Fruit fly (Drosophila melanogaster) whole organism, pupa: ENCODE results near the gene Prosalpha4.

Experiments
- CG10348 ChIP-seq: fragments of 200-800 bp; sonication (Bioruptor generic); IDR thresholded peaks from 2 replicates; pipeline ENCODE4 v1.3.6; 2022; ENCODE audit warnings: missing biosample characterization, missing genetic modification characterization
- CG12605 ChIP-seq: fragments of 200-800 bp; sonication (Bioruptor generic); IDR thresholded peaks from 2 replicates; pipeline ENCODE4 v1.3.6; 2022; ENCODE audit warnings: missing biosample characterization, missing genetic modification characterization
- CG13204 ChIP-seq: fragments of 200-800 bp; sonication (Bioruptor generic); optimal IDR thresholded peaks from 2 replicates; lab custom pipeline; 2018; ENCODE audit warnings: missing biosample characterization, mild to moderate bottlenecking, missing genetic modification characterization, moderate library complexity
- CG14655 ChIP-seq: fragments of 200-800 bp; sonication (Bioruptor generic); optimal IDR thresholded peaks from 3 replicates; lab custom pipeline; 2017; ENCODE audit warnings: mild to moderate bottlenecking, missing biosample characterization, missing genetic modification reagents, missing genetic modification characterization
- CG15710 ChIP-seq: fragments of 200-800 bp; sonication (Bioruptor generic); optimal IDR thresholded peaks from 2 replicates; lab custom pipeline; 2018; ENCODE audit warnings: missing biosample characterization, mild to moderate bottlenecking, missing genetic modification characterization, moderate library complexity
- CG17806 ChIP-seq: fragments of 200-800 bp; sonication (Bioruptor generic); optimal IDR thresholded peaks from 2 replicates; lab custom pipeline; 2018; ENCODE audit warnings: missing biosample characterization, mild to moderate bottlenecking, missing genetic modification characterization, moderate library complexity
- CG32121 ChIP-seq: fragments of 200-800 bp; sonication (Bioruptor generic); IDR thresholded peaks from 2 replicates; pipeline ENCODE4 v1.3.6; 2022; ENCODE audit warnings: missing biosample characterization, missing genetic modification characterization
- CG34367 ChIP-seq: fragments of 200-800 bp; sonication (Bioruptor generic); optimal IDR thresholded peaks from 2 replicates; lab custom pipeline; 2018; ENCODE audit warnings: missing biosample characterization, mild to moderate bottlenecking, missing genetic modification characterization
- CG4496 ChIP-seq: fragments of 200-800 bp; sonication (Bioruptor generic); IDR thresholded peaks from 3 replicates; pipeline ENCODE4 v1.3.6; 2022; ENCODE audit warnings: missing biosample characterization, missing genetic modification characterization
- CG8159 ChIP-seq: fragments of 200-800 bp; sonication (Bioruptor generic); optimal IDR thresholded peaks from 3 replicates; lab custom pipeline; 2018; ENCODE audit warnings: missing biosample characterization, mild to moderate bottlenecking, missing genetic modification characterization, moderate library complexity
- CG8301 ChIP-seq: fragments of 200-800 bp; sonication (Bioruptor generic); optimal IDR thresholded peaks from 2 replicates; lab custom pipeline; 2018; ENCODE audit warnings: missing biosample characterization, mild to moderate bottlenecking, missing genetic modification characterization
- CG9948 ChIP-seq: fragments of 200-800 bp; sonication (Bioruptor generic); optimal IDR thresholded peaks from 2 replicates; lab custom pipeline; 2018; ENCODE audit warnings: missing biosample characterization, mild to moderate bottlenecking, missing genetic modification characterization, moderate library complexity
- D1 ChIP-seq: fragments of 200-800 bp; sonication (Bioruptor generic); optimal IDR thresholded peaks from 2 replicates; lab custom pipeline; 2018; ENCODE audit warnings: missing biosample characterization, mild to moderate bottlenecking, missing genetic modification characterization, moderate library complexity
- EcR ChIP-seq: fragments of 200-800 bp; sonication (Bioruptor generic); optimal IDR thresholded peaks from 3 replicates; lab custom pipeline; 2019; ENCODE audit warnings: missing biosample characterization, missing genetic modification characterization, mild to moderate bottlenecking, moderate library complexity, missing genetic modification reagents
- Ets98B ChIP-seq: fragments of 200-800 bp; sonication (Bioruptor generic); IDR thresholded peaks from 2 replicates; pipeline ENCODE4 v1.3.6; 2022; ENCODE audit warnings: missing biosample characterization, missing genetic modification characterization
- Pif1A ChIP-seq: fragments of 200-800 bp; sonication (Bioruptor generic); optimal IDR thresholded peaks from 3 replicates; lab custom pipeline; 2016; ENCODE audit warnings: missing biosample characterization, missing genetic modification characterization
- Pif1B ChIP-seq: fragments of 200-800 bp; sonication (Bioruptor generic); optimal IDR thresholded peaks from 3 replicates; lab custom pipeline; 2016; ENCODE audit warnings: missing biosample characterization, missing genetic modification characterization
- Snoo ChIP-seq: fragments of 200-800 bp; sonication (Bioruptor generic); optimal IDR thresholded peaks from 3 replicates; lab custom pipeline; 2017; ENCODE audit warnings: missing biosample characterization, mild to moderate bottlenecking, missing genetic modification characterization, inconsistent platforms
- fd96Ca ChIP-seq: fragments of 200-800 bp; sonication (Bioruptor generic); IDR thresholded peaks from 3 replicates; pipeline ENCODE4 v1.3.6; 2022; ENCODE audit warnings: missing biosample characterization, missing genetic modification characterization
- gl ChIP-seq: fragments of 200-800 bp; sonication (Bioruptor generic); optimal IDR thresholded peaks from 2 replicates; lab custom pipeline; 2018; ENCODE audit warnings: missing biosample characterization, mild to moderate bottlenecking, missing genetic modification characterization
- rn ChIP-seq: fragments of 200-800 bp; sonication (Bioruptor generic); IDR thresholded peaks from 2 replicates; pipeline ENCODE4 v1.3.6; 2022; ENCODE audit warnings: missing biosample characterization, missing genetic modification characterization

Prosalpha4 gene

dm6 chrX:16319558-16319924, 43.5 kb downstream of the Prosalpha4 start:
- no peak for TF ChIP-seq gl
- no peak for TF ChIP-seq CG17806 (tag; lab: Kevin White, UChicago)

- TF ChIP-seq fd96Ca (GFP tag; lab: Robert Waterston, UW) (peak; percentile 59; the same call in 2 of the 3 replicates), Pif1B (GFP tag; lab: Kevin White, UChicago) (peak; percentile 44), CG34367 (tag; lab: Kevin White, UChicago) (no peak), Snoo (tag; lab: Kevin White, UChicago) (peak; percentile 16), rn (GFP tag; lab: Robert Waterston, UW) (no peak), CG14655 (GFP tag; lab: Kevin White, UChicago) (no peak), Pif1A (GFP tag; lab: Kevin White, UChicago) (no peak), CG17806 (tag; lab: Kevin White, UChicago) (no peak), CG8301 (tag; lab: Kevin White, UChicago) (no peak), Ets98B (GFP tag; lab: Robert Waterston, UW) (peak; percentile 42), CG15710 (tag; lab: Kevin White, UChicago) (no peak), EcR (GFP tag; lab: Kevin White, UChicago) (peak; percentile 6), CG4496 (peak; percentile 45; the same call in 1 of the 3 replicates), CG9948 (tag; lab: Kevin White, UChicago) (no peak), CG12605 (GFP tag; lab: Robert Waterston, UW) (peak; percentile 50)
Observed at dm6 chrX:16320197-16320921, 44.3 kb downstream of the Prosalpha4 start, which contains the start of gene Cyp1. Cyp1 (minus strand) TSS chrX:16320370.

dm6 chrX:16321037-16321436, 45.0 kb downstream of the Prosalpha4 start:
- no peak for TF ChIP-seq CG13204 (GFP tag; lab: Kevin White, UChicago)
- no peak for TF ChIP-seq CG34367 (tag; lab: Kevin White, UChicago)
- no peak for TF ChIP-seq EcR (GFP tag; lab: Kevin White, UChicago)
- no peak for TF ChIP-seq CG4496
- no peak for TF ChIP-seq fd96Ca (GFP tag; lab: Robert Waterston, UW)
- TF ChIP-seq CG15710 (tag; lab: Kevin White, UChicago) = no peak
- no peak for TF ChIP-seq Ets98B (GFP tag; lab: Robert Waterston, UW)

dm6 chrX:16323063-16323462, 47.0 kb downstream of the Prosalpha4 start, which contains the start of the genes CG9917 and CG32579:
CG9917 (minus strand) TSS chrX:16323231.
CG32579 (plus strand) TSS chrX:16323286.
- TF ChIP-seq CG12605 (GFP tag; lab: Robert Waterston, UW) (no peak), CG8159 (tag; lab: Kevin White, UChicago) (no peak), gl (no peak), CG32121 (GFP tag; lab: Robert Waterston, UW) (no peak), CG14655 (GFP tag; lab: Kevin White, UChicago) (no peak), CG34367 (tag; lab: Kevin White, UChicago) (no peak), Ets98B (GFP tag; lab: Robert Waterston, UW) (no peak), CG10348 (GFP tag; lab: Robert Waterston, UW) (no peak), CG15710 (tag; lab: Kevin White, UChicago) (no peak), Snoo (tag; lab: Kevin White, UChicago) (no peak)
- TF ChIP-seq, all 21 proteins: peak for 0

- TF ChIP-seq CG9948 (tag; lab: Kevin White, UChicago) (no peak), CG14655 (GFP tag; lab: Kevin White, UChicago) (no peak), D1 (tag; lab: Kevin White, UChicago) (no peak), Snoo (tag; lab: Kevin White, UChicago) (no peak), rn (GFP tag; lab: Robert Waterston, UW) (no peak), CG10348 (GFP tag; lab: Robert Waterston, UW) (no peak), EcR (GFP tag; lab: Kevin White, UChicago) (no peak), CG34367 (tag; lab: Kevin White, UChicago) (no peak), CG12605 (GFP tag; lab: Robert Waterston, UW) (no peak), CG17806 (tag; lab: Kevin White, UChicago) (no peak), CG32121 (GFP tag; lab: Robert Waterston, UW) (no peak), Pif1B (GFP tag; lab: Kevin White, UChicago) (no peak), Pif1A (GFP tag; lab: Kevin White, UChicago) (no peak), CG4496 (no peak), CG8301 (tag; lab: Kevin White, UChicago) (no peak), Ets98B (GFP tag; lab: Robert Waterston, UW) (no peak), CG13204 (GFP tag; lab: Kevin White, UChicago) (no peak), CG15710 (tag; lab: Kevin White, UChicago) (no peak), gl (no peak), CG8159 (tag; lab: Kevin White, UChicago) (no peak)
Observed at dm6 chrX:16323536-16323935, 47.5 kb downstream of the Prosalpha4 start.

- TF ChIP-seq CG10348 (GFP tag; lab: Robert Waterston, UW) = no peak
- TF ChIP-seq Ets98B (GFP tag; lab: Robert Waterston, UW) = no peak
- no peak for TF ChIP-seq CG34367 (tag; lab: Kevin White, UChicago)
- TF ChIP-seq Pif1B (GFP tag; lab: Kevin White, UChicago) = no peak
- TF ChIP-seq CG13204 (GFP tag; lab: Kevin White, UChicago) = no peak
- no peak for TF ChIP-seq CG12605 (GFP tag; lab: Robert Waterston, UW)
- no peak for TF ChIP-seq CG17806 (tag; lab: Kevin White, UChicago)
- TF ChIP-seq rn (GFP tag; lab: Robert Waterston, UW) = no peak
- TF ChIP-seq D1 (tag; lab: Kevin White, UChicago) = no peak
- TF ChIP-seq gl = no peak
- TF ChIP-seq CG9948 (tag; lab: Kevin White, UChicago) = no peak
- TF ChIP-seq CG15710 (tag; lab: Kevin White, UChicago) = no peak
- TF ChIP-seq CG32121 (GFP tag; lab: Robert Waterston, UW) = no peak
- TF ChIP-seq EcR (GFP tag; lab: Kevin White, UChicago) = no peak
- no peak for TF ChIP-seq CG8159 (tag; lab: Kevin White, UChicago)
- TF ChIP-seq CG14655 (GFP tag; lab: Kevin White, UChicago) = no peak
- TF ChIP-seq, all 21 proteins: peak for 0
Observed at dm6 chrX:16325472-16325871, 49.4 kb downstream of the Prosalpha4 start, which contains the start of gene CalpC. CalpC (plus strand) TSS chrX:16325763.
